Worm (Caenorhabditis elegans): ENCODE data around the gene ZC204.13.

ZC204.13 gene

ce11 chrII:1694530-1694929 lies 33.7 kb upstream of the ZC204.13 start, which contains the start of gene fbxc-26:
TSS of gene fbxc-26 (minus strand) at chrII:1694630.
- TF ChIP-seq nhr-237 (tag; optimal IDR thresholded peaks at IDR 0.05) (no peak), mls-2 (tag; optimal IDR thresholded peaks at IDR 0.05) (no peak), nhr-76 (tag; optimal IDR thresholded peaks at IDR 0.05) (no peak), ceh-39 (tag; optimal IDR thresholded peaks at IDR 0.05) (no peak), flh-1 (GFP tag; optimal IDR thresholded peaks at IDR 0.05) (no peak), unc-62 (GFP tag; optimal IDR thresholded peaks at IDR 0.05) (no peak), tbx-8 (GFP tag; optimal IDR thresholded peaks at IDR 0.05) (no peak), elt-1 (tag; optimal IDR thresholded peaks at IDR 0.05; ENCODE audit: borderline replicate concordance, insufficient read depth) (no peak), mep-1 (tag; optimal IDR thresholded peaks at IDR 0.05) (no peak), nhr-28 (tag; optimal IDR thresholded peaks at IDR 0.05) (no peak), sptf-1 (tag; optimal IDR thresholded peaks at IDR 0.05) (no peak), drap-1 (GFP tag; optimal IDR thresholded peaks at IDR 0.05) (no peak), ceh-83 (GFP tag; optimal IDR thresholded peaks at IDR 0.05) (no peak), mab-5 (tag; optimal IDR thresholded peaks at IDR 0.05) (no peak), lsy-2 (tag; optimal IDR thresholded peaks at IDR 0.05) (no peak), blmp-1 (tag; optimal IDR thresholded peaks at IDR 0.05) (no peak), unc-39 (tag; optimal IDR thresholded peaks at IDR 0.05) (no peak), hlh-1 (tag; optimal IDR thresholded peaks at IDR 0.05) (no peak)

- TF ChIP-seq mab-5 (tag; optimal IDR thresholded peaks at IDR 0.05) (no peak), mep-1 (tag; optimal IDR thresholded peaks at IDR 0.05) (no peak), nhr-28 (tag; optimal IDR thresholded peaks at IDR 0.05) (no peak), lsy-2 (tag; optimal IDR thresholded peaks at IDR 0.05) (no peak), ceh-39 (tag; optimal IDR thresholded peaks at IDR 0.05) (no peak), mls-2 (tag; optimal IDR thresholded peaks at IDR 0.05) (no peak), lin-13 (tag; optimal IDR thresholded peaks at IDR 0.05) (no peak), nhr-76 (tag; optimal IDR thresholded peaks at IDR 0.05) (no peak), unc-120 (tag; optimal IDR thresholded peaks at IDR 0.05; ENCODE audit: poor library complexity, severe bottlenecking) (no peak), elt-1 (tag; optimal IDR thresholded peaks at IDR 0.05; ENCODE audit: borderline replicate concordance, insufficient read depth) (no peak), ceh-43 (GFP tag; optimal IDR thresholded peaks at IDR 0.05) (no peak), elt-3 (tag; optimal IDR thresholded peaks at IDR 0.05) (no peak), hlh-1 (tag; optimal IDR thresholded peaks at IDR 0.05) (no peak), nhr-237 (tag; optimal IDR thresholded peaks at IDR 0.05) (no peak), blmp-1 (tag; optimal IDR thresholded peaks at IDR 0.05) (no peak), nhr-2 (tag; optimal IDR thresholded peaks at IDR 0.05) (no peak), sem-2 (GFP tag; optimal IDR thresholded peaks at IDR 0.05) (no peak), zip-8 (tag; optimal IDR thresholded peaks at IDR 0.05) (no peak), bed-3 (GFP tag; optimal IDR thresholded peaks at IDR 0.05) (no peak)
Measured at ce11 chrII:1692827-1693226, 32.0 kb upstream of the ZC204.13 start, which contains the start of gene fbxc-21. TSS of gene fbxc-21 (minus strand) at chrII:1692927.

- TF ChIP-seq nhr-12 (tag; optimal IDR thresholded peaks at IDR 0.05) = no peak
- no peak for TF ChIP-seq mab-5 (tag; optimal IDR thresholded peaks at IDR 0.05)
- no peak for TF ChIP-seq sem-2 (GFP tag; optimal IDR thresholded peaks at IDR 0.05)
- TF ChIP-seq ham-2 (GFP tag; optimal IDR thresholded peaks at IDR 0.05) = no peak
- no peak for TF ChIP-seq drap-1 (GFP tag; optimal IDR thresholded peaks at IDR 0.05)
- no peak for TF ChIP-seq mls-2 (tag; optimal IDR thresholded peaks at IDR 0.05)
- TF ChIP-seq tbx-8 (GFP tag; optimal IDR thresholded peaks at IDR 0.05) = no peak
- TF ChIP-seq lsy-2 (tag; optimal IDR thresholded peaks at IDR 0.05) = no peak
- TF ChIP-seq ces-1 (GFP tag; optimal IDR thresholded peaks at IDR 0.05) = no peak
- no peak for TF ChIP-seq sptf-1 (tag; optimal IDR thresholded peaks at IDR 0.05)
- TF ChIP-seq nhr-28 (tag; optimal IDR thresholded peaks at IDR 0.05) = no peak
- TF ChIP-seq zip-8 (tag; optimal IDR thresholded peaks at IDR 0.05) = no peak
- TF ChIP-seq ztf-11 (tag; optimal IDR thresholded peaks at IDR 0.05) = no peak
Measured at ce11 chrII:1691011-1691410, 30.2 kb upstream of the ZC204.13 start, which contains the start of gene fbxc-22. TSS of gene fbxc-22 (minus strand) at chrII:1691111.

ce11 chrII:1688813-1689212 lies 28.0 kb upstream of the ZC204.13 start, which contains the start of the genes fbxb-18 and fbxb-19:
TSS of gene fbxb-18 (minus strand) at chrII:1688913.
TSS of gene fbxb-19 (minus strand) at chrII:1689181.
- TF ChIP-seq hlh-1 (tag; optimal IDR thresholded peaks at IDR 0.05) (no peak), tbx-8 (GFP tag; optimal IDR thresholded peaks at IDR 0.05) (no peak), ham-2 (GFP tag; optimal IDR thresholded peaks at IDR 0.05) (no peak), sem-2 (GFP tag; optimal IDR thresholded peaks at IDR 0.05) (no peak), zip-8 (tag; optimal IDR thresholded peaks at IDR 0.05) (no peak), sptf-1 (tag; optimal IDR thresholded peaks at IDR 0.05) (no peak), blmp-1 (tag; optimal IDR thresholded peaks at IDR 0.05) (no peak), ztf-11 (tag; optimal IDR thresholded peaks at IDR 0.05) (no peak), nhr-76 (tag; optimal IDR thresholded peaks at IDR 0.05) (no peak), lin-32 (GFP tag; optimal IDR thresholded peaks at IDR 0.05) (no peak), flh-1 (GFP tag; optimal IDR thresholded peaks at IDR 0.05) (no peak), ces-1 (GFP tag; optimal IDR thresholded peaks at IDR 0.05) (no peak), unc-62 (GFP tag; optimal IDR thresholded peaks at IDR 0.05) (no peak), unc-120 (tag; optimal IDR thresholded peaks at IDR 0.05; ENCODE audit: poor library complexity, severe bottlenecking) (no peak), pha-4 (tag; optimal IDR thresholded peaks at IDR 0.05) (no peak)

Measured in whole organism, mixed stage, embryonic.